Worm (Caenorhabditis elegans) whole organism, L3 larva: Measurements from ENCODE around the gene T25D3.4.

ENCODE experiments used
- elt-1 ChIP-seq: fragments of 150-350 bp; optimal IDR thresholded peaks from 2 replicates; lab custom pipeline; 2014; ENCODE audit warnings: missing biosample characterization, missing genetic modification characterization
- lin-15B ChIP-seq: fragments of 150-350 bp; optimal IDR thresholded peaks from 2 replicates; lab custom pipeline; 2014; ENCODE audit warnings: missing biosample characterization, missing genetic modification characterization
- nhr-76 ChIP-seq: fragments of 150-350 bp; sonication (generic microtip); optimal IDR thresholded peaks from 5 replicates; lab custom pipeline; 2014; ENCODE audit warnings: missing biosample characterization, missing genetic modification characterization
- skn-1 ChIP-seq: fragments of 150-350 bp; optimal IDR thresholded peaks from 2 replicates; lab custom pipeline; 2014; ENCODE audit warnings: missing biosample characterization, missing genetic modification characterization

DNA sequence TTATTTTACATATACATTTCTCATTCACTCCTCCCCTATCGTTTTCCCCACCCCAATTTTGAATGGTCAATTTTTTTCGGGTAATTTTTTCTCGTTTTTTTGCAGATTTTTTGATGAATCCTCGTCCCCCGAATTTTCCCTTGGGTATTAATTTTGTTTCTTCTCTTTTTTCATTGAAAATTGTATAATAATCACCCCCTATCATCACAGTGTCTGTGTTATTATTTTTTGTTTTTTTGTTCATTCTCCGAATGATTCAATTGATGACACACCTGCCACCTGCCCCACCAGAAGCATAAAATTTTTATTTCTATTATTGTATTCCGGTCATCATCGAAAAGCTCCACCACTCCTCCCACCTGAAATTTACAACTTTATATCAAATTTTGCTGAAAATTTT lies 5.2 kb downstream of the T25D3.4 start, which contains the start of gene T25D3.3:
- no peak for TF ChIP-seq lin-15B (tag; lab: Kevin White, UChicago)
- TF ChIP-seq nhr-76 (tag; lab: Kevin White, UChicago), result no peak
- no peak for TF ChIP-seq elt-1 (tag; lab: Kevin White, UChicago)
- TF ChIP-seq skn-1 (tag; lab: Kevin White, UChicago), result no peak
